Fruit fly (Drosophila melanogaster) whole organism, embryonic: ENCODE data around the gene CG9733.

Experiments
- Bgb ChIP-seq: fragments of 200-800 bp; sonication (Bioruptor generic); IDR thresholded peaks from 2 replicates; pipeline ENCODE4 v1.3.6; 2022; ENCODE audit warnings: missing biosample characterization, missing genetic modification characterization; ENCODE audit not compliant: partially characterized antibody
- Blimp-1 ChIP-seq: fragments of 200-800 bp; sonication (Bioruptor generic); optimal IDR thresholded peaks from 3 replicates; lab custom pipeline; 2018; ENCODE audit warnings: missing biosample characterization, missing genetic modification characterization, mild to moderate bottlenecking, moderate library complexity, missing genetic modification reagents
- CG11247 ChIP-seq: fragments of 200-800 bp; sonication (Bioruptor generic); IDR thresholded peaks from 2 replicates; pipeline ENCODE4 v1.3.6; 2022; ENCODE audit warnings: missing biosample characterization, missing genetic modification characterization
- CG11398 ChIP-seq: fragments of 200-800 bp; sonication (Bioruptor generic); optimal IDR thresholded peaks from 2 replicates; lab custom pipeline; 2016; ENCODE audit warnings: missing biosample characterization, missing genetic modification characterization
- CG11723 ChIP-seq: fragments of 200-800 bp; sonication (Bioruptor generic); optimal IDR thresholded peaks from 2 replicates; lab custom pipeline; 2017; ENCODE audit warnings: missing biosample characterization, mild to moderate bottlenecking, missing genetic modification characterization
- CG12155 ChIP-seq: fragments of 200-800 bp; sonication (Bioruptor generic); optimal IDR thresholded peaks from 3 replicates; lab custom pipeline; 2016; ENCODE audit warnings: missing biosample characterization, missing genetic modification characterization
- CG15073 ChIP-seq: fragments of 200-800 bp; sonication (Bioruptor generic); optimal IDR thresholded peaks from 2 replicates; lab custom pipeline; 2016; ENCODE audit warnings: missing biosample characterization, missing genetic modification characterization
- CG17361 ChIP-seq: fragments of 200-800 bp; sonication (Bioruptor generic); IDR thresholded peaks from 3 replicates; pipeline ENCODE4 v1.3.6; 2022; ENCODE audit warnings: missing biosample characterization, missing genetic modification characterization
- CG18011 ChIP-seq: fragments of 200-800 bp; sonication (Bioruptor generic); optimal IDR thresholded peaks from 2 replicates; lab custom pipeline; 2017; ENCODE audit warnings: missing biosample characterization, missing genetic modification characterization, mild to moderate bottlenecking, moderate library complexity, missing genotype
- CG2129 ChIP-seq: fragments of 200-800 bp; sonication (Bioruptor generic); IDR thresholded peaks from 2 replicates; pipeline ENCODE4 v1.3.6; 2022; ENCODE audit warnings: missing biosample characterization, missing genetic modification characterization; ENCODE audit not compliant: partially characterized antibody
- CG3995 ChIP-seq: fragments of 200-800 bp; sonication (Bioruptor generic); optimal IDR thresholded peaks from 3 replicates; lab custom pipeline; 2016; ENCODE audit warnings: missing biosample characterization, missing genetic modification characterization
- CG4404 ChIP-seq: fragments of 200-800 bp; sonication (Bioruptor generic); IDR thresholded peaks from 2 replicates; pipeline ENCODE4 v1.3.6; 2022; ENCODE audit warnings: missing biosample characterization, missing genetic modification characterization
- CG6791 ChIP-seq: fragments of 200-800 bp; sonication (Bioruptor generic); IDR thresholded peaks from 3 replicates; pipeline ENCODE4 v1.3.6; 2022; ENCODE audit warnings: missing biosample characterization, missing genetic modification characterization; ENCODE audit not compliant: partially characterized antibody
- CG7271 ChIP-seq: fragments of 200-800 bp; sonication (Bioruptor generic); optimal IDR thresholded peaks from 2 replicates; lab custom pipeline; 2018; ENCODE audit warnings: missing biosample characterization, mild to moderate bottlenecking, missing genetic modification characterization, moderate library complexity
- CG7556 ChIP-seq: fragments of 200-800 bp; sonication (Bioruptor generic); optimal IDR thresholded peaks from 2 replicates; lab custom pipeline; 2017; ENCODE audit warnings: missing biosample characterization, mild to moderate bottlenecking, missing genetic modification characterization
- CG7928 ChIP-seq: fragments of 200-800 bp; sonication (Bioruptor generic); optimal IDR thresholded peaks from 2 replicates; lab custom pipeline; 2017; ENCODE audit warnings: missing biosample characterization, mild to moderate bottlenecking, missing genetic modification characterization
- CG8359 ChIP-seq: fragments of 200-800 bp; sonication (Bioruptor generic); optimal IDR thresholded peaks from 2 replicates; lab custom pipeline; 2017; ENCODE audit warnings: missing biosample characterization, mild to moderate bottlenecking, missing genetic modification characterization, borderline replicate concordance
- CG8944 ChIP-seq: fragments of 200-800 bp; sonication (Bioruptor generic); optimal IDR thresholded peaks from 3 replicates; lab custom pipeline; 2016; ENCODE audit warnings: missing biosample characterization, missing genetic modification characterization
- CG9609 ChIP-seq: fragments of 200-800 bp; sonication (Bioruptor generic); optimal IDR thresholded peaks from 3 replicates; lab custom pipeline; 2016; ENCODE audit warnings: missing biosample characterization, missing genetic modification characterization
- CoRest ChIP-seq: fragments of 200-800 bp; sonication (Bioruptor generic); optimal IDR thresholded peaks from 3 replicates; lab custom pipeline; 2018; ENCODE audit warnings: missing biosample characterization, mild to moderate bottlenecking, missing genetic modification characterization, moderate library complexity
- D19A ChIP-seq: fragments of 200-800 bp; optimal IDR thresholded peaks from 3 replicates; lab custom pipeline; 2019; ENCODE audit warnings: missing biosample characterization, mild to moderate bottlenecking, missing genetic modification characterization, moderate library complexity
- D19B ChIP-seq: fragments of 200-800 bp; sonication (Bioruptor generic); optimal IDR thresholded peaks from 2 replicates; lab custom pipeline; 2017; ENCODE audit warnings: missing biosample characterization, mild to moderate bottlenecking, missing genetic modification characterization
- E2f2 ChIP-seq: fragments of 200-800 bp; sonication (Bioruptor generic); IDR thresholded peaks from 2 replicates; pipeline ENCODE4 v1.3.6; 2022; ENCODE audit warnings: missing biosample characterization, missing genetic modification characterization
- Fer1 ChIP-seq: fragments of 200-800 bp; sonication (Bioruptor generic); optimal IDR thresholded peaks from 2 replicates; lab custom pipeline; 2017; ENCODE audit warnings: missing biosample characterization, mild to moderate bottlenecking, missing genetic modification characterization
- H15 ChIP-seq: fragments of 200-800 bp; sonication (Bioruptor generic); IDR thresholded peaks from 3 replicates; pipeline ENCODE4 v1.3.6; 2022; ENCODE audit warnings: missing biosample characterization, missing genetic modification characterization
- Hsf ChIP-seq: fragments of 200-800 bp; sonication (Bioruptor generic); optimal IDR thresholded peaks from 3 replicates; lab custom pipeline; 2016; ENCODE audit warnings: missing biosample characterization, missing genetic modification characterization
- NC2α ChIP-seq: fragments of 200-800 bp; sonication (Bioruptor generic); optimal IDR thresholded peaks from 2 replicates; lab custom pipeline; 2016; ENCODE audit warnings: missing biosample characterization, missing genetic modification characterization
- Nf-YA ChIP-seq: fragments of 200-800 bp; sonication (Bioruptor generic); IDR thresholded peaks from 2 replicates; pipeline ENCODE4 v1.3.6; 2022; ENCODE audit warnings: missing biosample characterization, missing genetic modification characterization
- PHDP ChIP-seq: fragments of 200-800 bp; sonication (Bioruptor generic); optimal IDR thresholded peaks from 3 replicates; lab custom pipeline; 2018; ENCODE audit warnings: missing biosample characterization, mild to moderate bottlenecking, missing genetic modification characterization, moderate library complexity
- Stat92E ChIP-seq, 3 experiments: fragments of >200 bp in 2 of 3; fragments of 200-800 bp in 1 of 3; sonication (Bioruptor generic) in 1 of 3; optimal IDR thresholded peaks; 2 replicates each; lab custom pipeline; 2017 to 2019; ENCODE audit warnings: missing biosample characterization in 3 of 3, missing genetic modification characterization in 3 of 3, mild to moderate bottlenecking in 1 of 3, moderate library complexity in 1 of 3
- TFAM ChIP-seq: fragments of 200-800 bp; sonication (Bioruptor generic); optimal IDR thresholded peaks from 2 replicates; lab custom pipeline; 2017; ENCODE audit warnings: missing biosample characterization, missing genetic modification characterization, inconsistent platforms
- Trl ChIP-seq, 3 experiments: fragments of >200 bp in 2 of 3; fragments of 200-800 bp in 1 of 3; sonication (Bioruptor generic) in 1 of 3; optimal IDR thresholded peaks; 2 replicates in 1 of 3; 3 replicates in 2 of 3; lab custom pipeline; 2016 to 2017; ENCODE audit warnings: missing biosample characterization in 1 of 3, missing genetic modification characterization in 1 of 3
- ac ChIP-seq: fragments of 200-800 bp; sonication (Bioruptor generic); optimal IDR thresholded peaks from 3 replicates; lab custom pipeline; 2017; ENCODE audit warnings: missing biosample characterization, mild to moderate bottlenecking, missing genetic modification characterization
- caup ChIP-seq: fragments of 200-800 bp; sonication (Bioruptor generic); optimal IDR thresholded peaks from 3 replicates; lab custom pipeline; 2017; ENCODE audit warnings: missing biosample characterization, mild to moderate bottlenecking, missing genetic modification characterization, moderate library complexity; ENCODE audit not compliant: severe bottlenecking
- dysf ChIP-seq: fragments of 200-800 bp; sonication (Bioruptor generic); IDR thresholded peaks from 3 replicates; pipeline ENCODE4 v1.3.6; 2022; ENCODE audit warnings: missing biosample characterization, missing genetic modification characterization
- fru ChIP-seq: fragments of >200 bp; optimal IDR thresholded peaks from 2 replicates; lab custom pipeline; 2017
- gsb-n ChIP-seq: fragments of 200-800 bp; sonication (Bioruptor generic); optimal IDR thresholded peaks from 3 replicates; lab custom pipeline; 2018; ENCODE audit warnings: missing biosample characterization, mild to moderate bottlenecking, missing genetic modification characterization
- her ChIP-seq: fragments of 200-800 bp; sonication (Bioruptor generic); optimal IDR thresholded peaks from 2 replicates; lab custom pipeline; 2016; ENCODE audit warnings: missing biosample characterization, missing genetic modification characterization
- nerfin-2 ChIP-seq: fragments of 200-800 bp; sonication (Bioruptor generic); IDR thresholded peaks from 2 replicates; pipeline ENCODE4 v1.3.6; 2022; ENCODE audit warnings: missing biosample characterization, missing genetic modification characterization; ENCODE audit not compliant: partially characterized antibody
- org-1 ChIP-seq: fragments of 200-800 bp; sonication (Bioruptor generic); optimal IDR thresholded peaks from 2 replicates; lab custom pipeline; 2017; ENCODE audit warnings: missing biosample characterization, missing genetic modification characterization
- pan ChIP-seq, 4 experiments: fragments of >200 bp in 3 of 4; fragments of 200-800 bp in 1 of 4; sonication (Bioruptor generic) in 1 of 4; optimal IDR thresholded peaks in 3 of 4; IDR thresholded peaks in 1 of 4; 2 replicates each; pipeline versions ENCODE4 v1.3.6 to Lab custom; 2017 to 2022; ENCODE audit warnings: missing biosample characterization in 2 of 4, missing genetic modification characterization in 2 of 4, mixed read lengths in 1 of 4
- prd ChIP-seq, 3 experiments: fragments of >200 bp in 2 of 3; fragments of 200-800 bp in 1 of 3; sonication (Bioruptor generic) in 1 of 3; optimal IDR thresholded peaks in 2 of 3; IDR thresholded peaks in 1 of 3; 2 replicates in 2 of 3; 3 replicates in 1 of 3; pipeline versions ENCODE4 v1.3.6 to Lab custom; 2017 to 2022; ENCODE audit warnings: missing biosample characterization in 1 of 3, missing genetic modification characterization in 1 of 3
- repo ChIP-seq: fragments of 200-800 bp; sonication (Bioruptor generic); optimal IDR thresholded peaks from 2 replicates; lab custom pipeline; 2016; ENCODE audit warnings: missing biosample characterization, missing genetic modification characterization
- sd ChIP-seq: fragments of 200-800 bp; sonication (Bioruptor generic); optimal IDR thresholded peaks from 3 replicates; lab custom pipeline; 2018; ENCODE audit warnings: missing biosample characterization, mild to moderate bottlenecking, missing genetic modification characterization, moderate library complexity
- sim ChIP-seq: fragments of 200-800 bp; sonication (Bioruptor generic); IDR thresholded peaks from 2 replicates; pipeline ENCODE4 v1.3.6; 2022; ENCODE audit warnings: missing biosample characterization, missing genetic modification characterization
- zfh2 ChIP-seq: fragments of 200-800 bp; sonication (Bioruptor generic); optimal IDR thresholded peaks from 2 replicates; lab custom pipeline; 2016; ENCODE audit warnings: missing biosample characterization, missing genetic modification characterization

Gene CG9733

dm6 chr3R:30276482-30277282 lies 30.2 kb upstream of the CG9733 start (continued):
- no peak for TF ChIP-seq CG17361 (GFP tag; lab: Robert Waterston, UW)
- TF ChIP-seq repo = peak; percentile 7
- no peak for TF ChIP-seq prd (optimal IDR thresholded peaks at IDR 0.05; lab: Kevin White, UChicago)
- peak; percentile 35; the same call in 1 of the 3 replicates for TF ChIP-seq prd (GFP tag; IDR thresholded peaks at IDR 0.05; lab: Robert Waterston, UW)
- TF ChIP-seq her (GFP tag; lab: Kevin White, UChicago) = peak; percentile 42
- no peak for TF ChIP-seq CG15073 (GFP tag; lab: Kevin White, UChicago)
- TF ChIP-seq E2f2 = peak; percentile 11; the same call in 1 of the 2 replicates
- TF ChIP-seq CG12155 (GFP tag; lab: Kevin White, UChicago) = peak; percentile 5
- peak; percentile 53 for TF ChIP-seq PHDP (tag; lab: Kevin White, UChicago)
- no peak for TF ChIP-seq Trl (optimal IDR thresholded peaks at IDR 0.05; lab: Kevin White, UChicago)
- TF ChIP-seq Trl (GFP tag; optimal IDR thresholded peaks at IDR 0.05; lab: Kevin White, UChicago) = peak; percentile 8
- no peak for TF ChIP-seq CG7928 (GFP tag; lab: Kevin White, UChicago)
- TF ChIP-seq TFAM = no peak
- no peak for TF ChIP-seq CG3995 (GFP tag; lab: Kevin White, UChicago)
- peak; percentile 37 for TF ChIP-seq Hsf (GFP tag; lab: Kevin White, UChicago)
- TF ChIP-seq sd (tag; lab: Kevin White, UChicago) = no peak
- TF ChIP-seq Stat92E (GFP tag; optimal IDR thresholded peaks at IDR 0.05; lab: Kevin White, UChicago) = no peak
- TF ChIP-seq D19A (tag; lab: Kevin White, UChicago) = peak; percentile 76
- TF ChIP-seq ac (GFP tag; lab: Kevin White, UChicago) = no peak
- peak; percentile 95 for TF ChIP-seq Blimp-1
- no peak for TF ChIP-seq CG8359 (GFP tag; lab: Kevin White, UChicago)
- peak; percentile 59 for TF ChIP-seq caup
- TF ChIP-seq zfh2 = no peak
- TF ChIP-seq CG7556 = no peak
- no peak for TF ChIP-seq nerfin-2 (GFP tag; lab: Robert Waterston, UW)
- peak; percentile 29; the same call in 1 of the 2 replicates for TF ChIP-seq Nf-YA
- no peak for TF ChIP-seq Bgb
- TF ChIP-seq pan (optimal IDR thresholded peaks at IDR 0.05; lab: Kevin White, UChicago) = no peak
- peak in 1 of 2 experiments; percentile 39 for TF ChIP-seq pan (GFP tag; optimal IDR thresholded peaks at IDR 0.05 in 1 of 2, IDR thresholded peaks at IDR 0.05 in 1 of 2)
- peak; percentile 20; the same call in 1 of the 3 replicates for TF ChIP-seq CG6791
- no peak for TF ChIP-seq CG11247 (GFP tag; lab: Robert Waterston, UW)
- peak; percentile 37 for TF ChIP-seq CG11723 (GFP tag; lab: Kevin White, UChicago)
- peak; percentile 39 for TF ChIP-seq CG9609 (GFP tag; lab: Kevin White, UChicago)
- peak; percentile 37 for TF ChIP-seq CoRest
- TF ChIP-seq fru (lab: Kevin White, UChicago) = no peak
- peak; percentile 16 for TF ChIP-seq CG18011
- TF ChIP-seq org-1 (GFP tag; lab: Kevin White, UChicago) = no peak
- peak; percentile 30 for TF ChIP-seq Fer1 (GFP tag; lab: Kevin White, UChicago)
- TF ChIP-seq D19B (GFP tag; lab: Kevin White, UChicago) = peak; percentile 16
- TF ChIP-seq NC2α (GFP tag; lab: Kevin White, UChicago) = no peak
- peak; percentile 73 for TF ChIP-seq gsb-n (tag; lab: Kevin White, UChicago)
- TF ChIP-seq CG2129 (GFP tag; lab: Robert Waterston, UW) = no peak
- no peak for TF ChIP-seq CG4404 (GFP tag; lab: Robert Waterston, UW)
- TF ChIP-seq CG7271 (tag; lab: Kevin White, UChicago) = no peak
- TF ChIP-seq CG11398 = peak; percentile 50
- TF ChIP-seq CG8944 (GFP tag; lab: Kevin White, UChicago) = peak; percentile 30
- TF ChIP-seq sim (GFP tag; lab: Robert Waterston, UW) = 0 out of 2 replicates have a peak, but pooled peaks have one; percentile 31
- peak; percentile 38; the same call in 1 of the 3 replicates for TF ChIP-seq dysf
- 0 out of 3 replicates have a peak, but pooled peaks have one; percentile 7 for TF ChIP-seq H15 (GFP tag; lab: Robert Waterston, UW)
